Fruit fly (Drosophila melanogaster): ENCODE results near the gene CG33234.

DNA sequence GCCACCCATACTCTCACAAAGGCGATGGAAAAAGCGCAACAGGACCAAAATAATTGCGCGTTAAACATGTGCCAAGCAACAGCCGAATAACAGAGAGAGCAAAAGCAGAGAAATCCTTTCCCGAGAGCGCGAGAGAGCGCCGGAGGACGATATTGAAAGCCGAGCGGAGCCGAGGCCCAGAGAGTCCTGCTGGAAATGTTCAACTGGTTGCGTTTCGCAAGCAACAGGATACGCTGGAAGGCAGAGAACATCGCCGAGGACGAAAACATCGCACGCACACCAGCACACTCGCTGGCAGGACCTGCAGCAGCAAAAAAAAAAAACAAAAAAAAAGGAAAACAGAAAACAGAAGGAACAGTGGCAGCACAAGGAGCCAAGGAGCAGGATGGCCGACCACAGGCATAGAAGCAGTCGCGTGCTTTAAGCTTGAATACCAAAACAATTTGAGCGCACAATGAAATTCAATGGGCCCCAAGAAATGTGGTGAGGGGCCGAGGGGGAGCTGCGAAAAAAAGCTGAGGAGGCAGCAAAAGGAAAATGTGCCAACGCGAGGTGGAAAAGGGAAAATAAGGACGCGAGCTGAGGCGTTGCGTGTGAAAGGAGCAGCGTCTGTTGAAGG lies 51.3 kb downstream of the CG33234 start:
- TF ChIP-seq brk (GFP tag; optimal IDR thresholded peaks at IDR 0.05) = no peak
- no peak for TF ChIP-seq usp (GFP tag; optimal IDR thresholded peaks at IDR 0.05)
- TF ChIP-seq CrebA (GFP tag; optimal IDR thresholded peaks at IDR 0.05; ENCODE audit: borderline replicate concordance) = no peak
- TF ChIP-seq fru (GFP tag; optimal IDR thresholded peaks at IDR 0.05) = no peak
